Fruit fly (Drosophila melanogaster): ENCODE results near the gene CG33768.

Gene CG33768

dm6 chr3L:22646863-22647262 is at the start of gene CG33768:
CG33768 (plus strand) TSS chr3L:22647163.
- TF ChIP-seq CG8301 (tag; optimal IDR thresholded peaks at IDR 0.05) = no peak
- TF ChIP-seq rn (GFP tag; IDR thresholded peaks at IDR 0.05) = no peak
- no peak for TF ChIP-seq Snoo (tag; optimal IDR thresholded peaks at IDR 0.05)
- no peak for TF ChIP-seq CG9948 (tag; optimal IDR thresholded peaks at IDR 0.05)
- TF ChIP-seq CG8159 (tag; optimal IDR thresholded peaks at IDR 0.05) = no peak
- TF ChIP-seq fd96Ca (GFP tag; IDR thresholded peaks at IDR 0.05) = no peak

- TF ChIP-seq D1 (tag; optimal IDR thresholded peaks at IDR 0.05) (no peak), CG14655 (GFP tag; optimal IDR thresholded peaks at IDR 0.05) (no peak), CG32121 (GFP tag; IDR thresholded peaks at IDR 0.05) (no peak), CG8301 (tag; optimal IDR thresholded peaks at IDR 0.05) (no peak), Ets98B (GFP tag; IDR thresholded peaks at IDR 0.05) (no peak), fd96Ca (GFP tag; IDR thresholded peaks at IDR 0.05) (no peak)
Measured at dm6 chr3L:22605637-22606419, 41.1 kb upstream of the CG33768 start, which contains the start of gene ND-B14.5AL. ND-B14.5AL (plus strand) TSS chr3L:22606369.

dm6 chr3L:22607076-22607475 is 39.9 kb upstream of the CG33768 start:
- TF ChIP-seq rn (GFP tag; IDR thresholded peaks at IDR 0.05) = no peak
- TF ChIP-seq CG9948 (tag; optimal IDR thresholded peaks at IDR 0.05) = no peak
- no peak for TF ChIP-seq Pif1A (GFP tag; optimal IDR thresholded peaks at IDR 0.05)
- TF ChIP-seq CG8159 (tag; optimal IDR thresholded peaks at IDR 0.05) = no peak
- TF ChIP-seq gl (tag; optimal IDR thresholded peaks at IDR 0.05) = no peak
- no peak for TF ChIP-seq CG32121 (GFP tag; IDR thresholded peaks at IDR 0.05)
- no peak for TF ChIP-seq CG34367 (tag; optimal IDR thresholded peaks at IDR 0.05)
- TF ChIP-seq CG4496 (GFP tag; IDR thresholded peaks at IDR 0.05) = no peak
- TF ChIP-seq CG12605 (GFP tag; IDR thresholded peaks at IDR 0.05) = no peak
- no peak for TF ChIP-seq Pif1B (GFP tag; optimal IDR thresholded peaks at IDR 0.05)
- no peak for TF ChIP-seq CG14655 (GFP tag; optimal IDR thresholded peaks at IDR 0.05)
- TF ChIP-seq fd96Ca (GFP tag; IDR thresholded peaks at IDR 0.05) = no peak
- TF ChIP-seq CG17806 (tag; optimal IDR thresholded peaks at IDR 0.05) = no peak
- no peak for TF ChIP-seq CG13204 (GFP tag; optimal IDR thresholded peaks at IDR 0.05)
- no peak for TF ChIP-seq CG10348 (GFP tag; IDR thresholded peaks at IDR 0.05)
- no peak for TF ChIP-seq CG8301 (tag; optimal IDR thresholded peaks at IDR 0.05)
- TF ChIP-seq D1 (tag; optimal IDR thresholded peaks at IDR 0.05) = no peak

- TF ChIP-seq fd96Ca (GFP tag; IDR thresholded peaks at IDR 0.05) (no peak), CG8159 (tag; optimal IDR thresholded peaks at IDR 0.05) (no peak), CG17806 (tag; optimal IDR thresholded peaks at IDR 0.05) (no peak), CG8301 (tag; optimal IDR thresholded peaks at IDR 0.05) (no peak), CG34367 (tag; optimal IDR thresholded peaks at IDR 0.05) (no peak), Snoo (tag; optimal IDR thresholded peaks at IDR 0.05) (no peak), CG9948 (tag; optimal IDR thresholded peaks at IDR 0.05) (no peak), D1 (tag; optimal IDR thresholded peaks at IDR 0.05) (no peak), CG10348 (GFP tag; IDR thresholded peaks at IDR 0.05) (no peak), EcR (GFP tag; optimal IDR thresholded peaks at IDR 0.05) (no peak), Ets98B (GFP tag; IDR thresholded peaks at IDR 0.05) (no peak), Pif1A (GFP tag; optimal IDR thresholded peaks at IDR 0.05) (no peak), CG4496 (GFP tag; IDR thresholded peaks at IDR 0.05) (no peak), rn (GFP tag; IDR thresholded peaks at IDR 0.05) (no peak), CG12605 (GFP tag; IDR thresholded peaks at IDR 0.05) (no peak), gl (tag; optimal IDR thresholded peaks at IDR 0.05) (no peak), CG13204 (GFP tag; optimal IDR thresholded peaks at IDR 0.05) (no peak)
Measured at dm6 chr3L:22616784-22617183, 30.2 kb upstream of the CG33768 start.

- no peak for TF ChIP-seq CG34367 (tag; optimal IDR thresholded peaks at IDR 0.05)
Measured at dm6 chr3L:22634111-22634510, 12.9 kb upstream of the CG33768 start.

- TF ChIP-seq CG8301 (tag; optimal IDR thresholded peaks at IDR 0.05) (no peak), Pif1A (GFP tag; optimal IDR thresholded peaks at IDR 0.05) (no peak), CG12605 (GFP tag; IDR thresholded peaks at IDR 0.05) (no peak), CG4496 (GFP tag; IDR thresholded peaks at IDR 0.05) (no peak), CG15710 (tag; optimal IDR thresholded peaks at IDR 0.05) (no peak), CG17806 (tag; optimal IDR thresholded peaks at IDR 0.05) (no peak), CG9948 (tag; optimal IDR thresholded peaks at IDR 0.05) (no peak)
Measured at dm6 chr3L:22637866-22638534, 9.0 kb upstream of the CG33768 start, which contains the start of gene CG14459. CG14459 (minus strand) TSS chr3L:22637916.

Data from whole organism, pupa.